Worm (Caenorhabditis elegans) whole organism, L3 larva: ENCODE results near the gene C25A11.2.

Source experiments
- aly-2 ChIP-seq: fragments of 150-350 bp; optimal IDR thresholded peaks from 2 replicates; lab custom pipeline; 2014; ENCODE audit warnings: missing biosample characterization, missing genetic modification characterization
- ama-1 ChIP-seq: fragments of 150-350 bp; optimal IDR thresholded peaks from 2 replicates; lab custom pipeline; 2018
- elt-3 ChIP-seq, 3 experiments: fragments of 150-350 bp in 1 of 3; sonication (generic microtip) in 2 of 3; optimal IDR thresholded peaks; 2 replicates in 2 of 3; 4 replicates in 1 of 3; lab custom pipeline; 2014 to 2017; ENCODE audit warnings: missing biosample characterization in 3 of 3, missing genetic modification characterization in 3 of 3
- lin-39 ChIP-seq: fragments of 150-350 bp; optimal IDR thresholded peaks from 2 replicates; lab custom pipeline; 2018; ENCODE audit warnings: missing biosample characterization, missing genetic modification reagents, missing genetic modification characterization
- nhr-237 ChIP-seq: fragments of 150-350 bp; optimal IDR thresholded peaks from 2 replicates; lab custom pipeline; 2014; ENCODE audit warnings: missing biosample characterization, missing genetic modification characterization
- pqm-1 ChIP-seq: fragments of 150-350 bp; optimal IDR thresholded peaks from 2 replicates; lab custom pipeline; 2017; ENCODE audit warnings: missing biosample characterization, missing genetic modification characterization, inconsistent platforms
- sea-2 ChIP-seq: fragments of 150-350 bp; sonication (generic microtip); optimal IDR thresholded peaks from 4 replicates; lab custom pipeline; 2014; ENCODE audit warnings: missing biosample characterization, missing genetic modification reagents, missing genetic modification characterization
- unc-39 ChIP-seq: sonication (generic microtip); optimal IDR thresholded peaks from 4 replicates; lab custom pipeline; 2017; ENCODE audit warnings: missing biosample characterization, missing genetic modification characterization
- ztf-4 ChIP-seq: fragments of 150-350 bp; optimal IDR thresholded peaks from 2 replicates; lab custom pipeline; 2014; ENCODE audit warnings: missing biosample characterization, missing genetic modification characterization

DNA sequence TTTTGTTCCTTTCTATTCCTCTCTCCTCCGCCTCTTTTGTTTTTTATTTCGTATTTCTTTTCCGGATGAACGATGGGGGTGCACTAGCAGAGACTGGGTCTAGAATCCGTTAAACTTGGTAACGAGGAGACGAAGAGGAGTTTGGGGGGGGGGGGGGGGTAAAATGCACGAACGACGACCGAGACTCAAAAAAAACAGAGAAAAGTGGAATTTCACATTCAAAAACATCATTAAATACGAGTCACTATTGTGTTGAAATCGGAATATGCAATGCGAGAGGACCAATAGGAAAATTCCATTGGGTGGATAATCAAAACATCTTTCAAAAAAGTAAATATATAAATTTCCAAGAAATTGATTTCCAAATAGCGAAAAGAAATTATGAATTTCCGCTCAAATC, 40.4 kb downstream of the C25A11.2 start, which contains the start of gene B0563.7:
- no peak for TF ChIP-seq aly-2 (tag; lab: Kevin White, UChicago)
- no peak for TF ChIP-seq unc-39 (tag; lab: Kevin White, UChicago)
- no peak for TF ChIP-seq lin-39
- TF ChIP-seq ama-1 (lab: Kevin White, UChicago), result no peak
- no peak for TF ChIP-seq elt-3 (tag; optimal IDR thresholded peaks at IDR 0.05; lab: Kevin White, UChicago)
- TF ChIP-seq sea-2 (GFP tag; lab: Kevin White, UChicago), result no peak
- no peak for TF ChIP-seq ztf-4 (tag; lab: Kevin White, UChicago)
- TF ChIP-seq pqm-1 (tag; lab: Kevin White, UChicago), result no peak
- no peak for TF ChIP-seq nhr-237 (tag; lab: Kevin White, UChicago)
